Fruit fly (Drosophila melanogaster): ENCODE measurements around the gene CG14968.

Gene CG14968

DNA sequence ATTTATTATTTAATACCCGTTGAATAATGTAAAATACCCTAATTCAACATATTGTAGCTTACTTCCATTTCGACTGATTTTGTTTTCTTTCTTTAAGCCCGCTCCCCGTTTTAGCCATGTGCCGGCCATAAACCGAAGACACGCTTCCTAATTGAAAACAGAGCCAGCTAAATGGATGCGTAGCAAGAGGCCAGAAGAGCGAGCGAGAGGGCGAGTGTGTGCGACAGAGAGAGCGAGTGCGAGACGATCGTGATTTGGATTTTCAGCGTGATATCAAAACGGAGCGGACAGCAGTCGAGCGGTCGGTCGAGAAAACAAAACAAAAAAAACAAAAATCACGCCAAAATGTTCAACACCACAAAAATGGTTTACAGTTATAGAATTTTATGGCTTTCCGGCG, 36.6 kb downstream of the CG14968 start:
- TF ChIP-seq h (optimal IDR thresholded peaks at IDR 0.05) (no peak), insv (optimal IDR thresholded peaks at IDR 0.05) (no peak), ttk (optimal IDR thresholded peaks at IDR 0.05) (no peak), Sin3A (optimal IDR thresholded peaks at IDR 0.05) (no peak), psq (optimal IDR thresholded peaks at IDR 0.05) (no peak), Myc (optimal IDR thresholded peaks at IDR 0.05) (no peak)

DNA sequence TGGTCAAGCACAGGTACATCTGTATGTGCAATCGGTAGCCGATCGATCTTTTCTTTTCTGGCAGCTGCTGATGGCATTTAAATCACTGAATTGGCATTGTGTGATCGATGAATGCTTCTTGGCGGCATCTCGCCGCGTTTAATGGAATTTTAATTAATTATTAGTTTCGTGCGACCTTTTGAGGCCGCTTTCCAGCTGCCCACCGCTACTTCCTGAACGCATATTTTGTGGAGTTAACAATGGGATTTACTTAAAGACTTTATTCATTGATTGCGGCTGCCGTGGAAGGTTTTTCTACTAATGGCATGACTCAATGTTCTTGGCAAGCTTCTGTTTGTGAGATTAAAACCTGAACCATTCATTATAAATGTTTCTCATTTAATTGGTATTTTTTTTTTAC, 41.3 kb downstream of the CG14968 start:
- TF ChIP-seq insv (optimal IDR thresholded peaks at IDR 0.05): no peak
- no peak for TF ChIP-seq h (optimal IDR thresholded peaks at IDR 0.05)
- no peak for TF ChIP-seq psq (optimal IDR thresholded peaks at IDR 0.05)

DNA sequence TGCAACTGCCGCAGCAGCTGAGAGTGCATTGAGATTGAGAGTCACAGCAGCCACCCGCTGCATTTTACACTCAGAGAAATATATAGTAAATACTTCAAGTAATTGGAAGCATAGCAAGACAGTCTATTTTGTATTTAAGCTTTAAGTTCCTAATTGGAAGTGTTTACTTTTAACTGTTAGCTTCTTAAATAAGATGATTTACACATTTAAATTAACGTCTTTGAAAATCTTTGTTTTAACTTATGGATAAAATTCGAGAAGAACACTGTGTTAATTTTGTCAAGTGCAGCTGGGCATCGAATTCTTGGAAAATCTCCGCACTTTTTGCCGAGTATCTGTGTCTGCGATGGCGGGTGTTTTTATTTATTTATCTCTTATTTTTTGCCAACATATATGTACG, 43.2 kb downstream of the CG14968 start:
- no peak for TF ChIP-seq Myc (optimal IDR thresholded peaks at IDR 0.05)
- no peak for TF ChIP-seq insv (optimal IDR thresholded peaks at IDR 0.05)
- no peak for TF ChIP-seq ttk (optimal IDR thresholded peaks at IDR 0.05)
- no peak for TF ChIP-seq Sin3A (optimal IDR thresholded peaks at IDR 0.05)
- no peak for TF ChIP-seq h (optimal IDR thresholded peaks at IDR 0.05)
- no peak for TF ChIP-seq psq (optimal IDR thresholded peaks at IDR 0.05)

DNA sequence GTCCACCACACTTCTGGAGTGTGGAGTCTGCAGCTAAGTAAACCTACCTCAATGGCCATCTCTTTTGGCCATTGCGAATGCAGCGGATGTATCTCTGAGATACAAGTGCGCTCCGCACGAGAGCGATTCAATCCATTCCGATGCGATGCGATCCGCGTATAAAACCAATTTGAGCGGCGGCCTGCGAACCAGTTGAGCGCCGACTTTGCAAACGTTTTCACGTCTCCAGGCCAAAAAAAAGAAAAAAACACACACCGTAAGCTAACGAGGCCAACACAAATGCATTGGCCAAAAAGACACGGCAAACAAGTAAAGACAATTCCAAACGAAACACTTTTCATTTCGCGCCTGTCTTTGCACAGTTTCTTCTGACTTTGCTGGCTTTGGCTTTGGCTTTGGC, 45.2 kb downstream of the CG14968 start, which contains the start of gene ckd:
ckd (plus strand) TSS at position 189 of the 400 bp plus-strand sequence.
- TF ChIP-seq Myc (optimal IDR thresholded peaks at IDR 0.05): no peak

DNA sequence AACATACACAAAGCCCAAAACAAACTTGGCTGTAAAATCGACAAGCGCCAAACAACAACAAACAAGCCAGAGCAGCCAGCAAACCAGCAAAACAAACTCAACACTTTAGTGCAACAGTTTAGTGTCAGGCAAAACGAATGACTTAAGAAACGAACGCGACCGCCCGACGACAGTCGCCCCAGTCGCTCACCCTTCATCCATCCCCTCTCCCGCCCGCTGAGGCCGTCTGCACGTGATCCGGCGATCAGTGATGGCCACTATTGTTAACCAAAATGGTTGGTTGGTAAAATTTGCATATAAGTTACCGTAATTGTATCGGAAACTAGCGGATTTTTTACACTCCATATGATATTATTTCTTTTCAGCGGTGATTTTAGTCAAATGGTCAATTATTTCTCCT, 49.3 kb downstream of the CG14968 start:
- TF ChIP-seq psq (optimal IDR thresholded peaks at IDR 0.05) (no peak), Sin3A (optimal IDR thresholded peaks at IDR 0.05) (no peak), insv (optimal IDR thresholded peaks at IDR 0.05) (no peak), h (optimal IDR thresholded peaks at IDR 0.05) (no peak), ttk (optimal IDR thresholded peaks at IDR 0.05) (no peak), Myc (optimal IDR thresholded peaks at IDR 0.05) (no peak)

DNA sequence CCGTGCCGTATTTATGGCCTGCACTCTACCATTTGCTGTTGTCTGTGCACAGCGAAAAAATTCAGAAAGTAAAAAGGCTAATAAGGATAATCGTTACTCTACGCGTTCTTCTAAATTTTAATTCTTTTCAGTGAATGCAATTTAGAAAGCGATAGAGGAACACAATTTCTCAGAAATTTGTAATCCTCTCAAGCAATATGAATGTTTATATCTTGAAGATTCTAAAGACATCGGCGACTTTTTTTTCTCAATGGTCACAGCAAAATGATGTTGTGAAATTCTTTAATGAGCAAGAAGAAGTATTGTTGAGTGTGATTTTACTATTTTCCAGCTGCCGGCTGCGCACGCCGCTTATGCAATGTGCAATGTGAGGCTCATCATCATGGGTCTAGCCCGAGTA, 50.0 kb downstream of the CG14968 start:
- no peak for TF ChIP-seq Myc (optimal IDR thresholded peaks at IDR 0.05)
- no peak for TF ChIP-seq Sin3A (optimal IDR thresholded peaks at IDR 0.05)
- no peak for TF ChIP-seq ttk (optimal IDR thresholded peaks at IDR 0.05)
- TF ChIP-seq insv (optimal IDR thresholded peaks at IDR 0.05): no peak
- TF ChIP-seq h (optimal IDR thresholded peaks at IDR 0.05): no peak
- no peak for TF ChIP-seq psq (optimal IDR thresholded peaks at IDR 0.05)

DNA sequence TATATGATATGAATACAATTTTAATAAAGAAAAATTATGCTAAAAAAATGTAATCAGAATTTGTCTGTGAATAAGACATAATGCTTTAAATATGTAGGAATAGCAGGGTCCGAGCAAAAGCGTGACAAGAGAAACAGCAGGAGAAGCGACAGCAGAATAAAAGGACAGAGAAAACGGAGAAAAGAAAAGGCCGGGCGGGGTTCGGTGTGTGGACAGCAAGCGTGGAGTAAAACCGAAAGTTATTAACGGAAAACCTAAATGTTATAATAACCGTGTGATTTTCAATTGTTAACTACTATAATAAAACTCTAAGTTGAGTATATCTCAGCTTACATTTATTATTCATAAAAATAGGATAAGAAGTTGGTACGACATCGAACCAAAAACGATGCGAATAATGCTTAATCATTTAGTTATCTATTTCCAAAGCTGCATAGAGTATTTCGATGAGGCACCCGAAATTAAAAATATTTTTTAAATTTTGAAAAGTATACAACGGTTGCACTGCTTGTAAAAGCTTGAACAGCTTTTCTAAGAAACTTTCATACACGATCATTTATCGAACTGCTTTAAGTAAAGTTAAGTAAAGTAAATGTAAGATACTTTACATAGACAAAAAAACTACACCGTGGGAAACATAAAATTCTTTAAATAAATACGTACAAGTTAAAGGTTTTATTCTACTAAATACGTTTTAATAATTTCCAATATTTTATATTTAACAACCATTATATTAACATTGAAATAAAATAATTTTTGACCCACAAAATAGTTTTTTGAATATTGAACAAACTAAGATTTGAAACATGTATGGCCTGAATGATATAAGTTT, 51.0 kb downstream of the CG14968 start:
- TF ChIP-seq ttk (optimal IDR thresholded peaks at IDR 0.05): no peak
- TF ChIP-seq Sin3A (optimal IDR thresholded peaks at IDR 0.05): no peak
- TF ChIP-seq h (optimal IDR thresholded peaks at IDR 0.05): no peak
- TF ChIP-seq insv (optimal IDR thresholded peaks at IDR 0.05): no peak
- TF ChIP-seq psq (optimal IDR thresholded peaks at IDR 0.05): no peak
- no peak for TF ChIP-seq Myc (optimal IDR thresholded peaks at IDR 0.05)

DNA sequence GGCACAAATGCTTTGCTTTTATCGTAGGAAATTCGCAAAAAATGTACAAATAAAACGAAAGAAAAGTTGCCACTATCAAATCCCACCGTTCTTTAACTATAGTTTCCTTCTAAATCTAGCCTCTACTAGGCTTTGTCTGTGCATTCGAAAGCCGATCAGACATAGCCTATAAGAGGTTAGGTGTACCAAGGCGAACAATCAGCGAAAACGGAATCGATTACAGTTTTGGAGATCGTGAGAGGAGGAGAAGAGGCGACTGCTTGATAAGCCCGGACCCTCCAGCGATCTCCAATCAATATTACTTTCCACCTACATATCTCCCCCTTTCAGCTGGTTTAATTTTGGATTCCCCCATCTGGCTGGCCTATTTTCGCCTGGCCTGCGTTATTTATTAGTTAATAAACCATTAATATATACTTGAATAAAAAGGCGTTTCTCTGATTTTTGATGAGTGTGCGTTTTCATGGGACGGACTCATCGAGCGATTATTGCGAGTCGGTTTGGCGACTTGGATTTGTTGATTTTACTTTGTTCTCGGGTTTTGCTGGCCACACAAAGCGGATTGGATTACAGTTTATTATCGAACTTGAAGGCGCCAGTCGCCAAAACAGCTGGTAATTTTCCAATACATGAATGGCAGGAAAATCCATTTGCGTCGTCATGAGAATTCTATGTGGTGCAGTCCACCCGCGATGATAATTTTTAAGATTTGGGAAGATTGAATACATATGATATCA, 51.8 kb downstream of the CG14968 start:
- TF ChIP-seq Sin3A (optimal IDR thresholded peaks at IDR 0.05) (no peak), Myc (optimal IDR thresholded peaks at IDR 0.05) (no peak), psq (optimal IDR thresholded peaks at IDR 0.05) (no peak), insv (optimal IDR thresholded peaks at IDR 0.05) (no peak), h (optimal IDR thresholded peaks at IDR 0.05) (no peak)

DNA sequence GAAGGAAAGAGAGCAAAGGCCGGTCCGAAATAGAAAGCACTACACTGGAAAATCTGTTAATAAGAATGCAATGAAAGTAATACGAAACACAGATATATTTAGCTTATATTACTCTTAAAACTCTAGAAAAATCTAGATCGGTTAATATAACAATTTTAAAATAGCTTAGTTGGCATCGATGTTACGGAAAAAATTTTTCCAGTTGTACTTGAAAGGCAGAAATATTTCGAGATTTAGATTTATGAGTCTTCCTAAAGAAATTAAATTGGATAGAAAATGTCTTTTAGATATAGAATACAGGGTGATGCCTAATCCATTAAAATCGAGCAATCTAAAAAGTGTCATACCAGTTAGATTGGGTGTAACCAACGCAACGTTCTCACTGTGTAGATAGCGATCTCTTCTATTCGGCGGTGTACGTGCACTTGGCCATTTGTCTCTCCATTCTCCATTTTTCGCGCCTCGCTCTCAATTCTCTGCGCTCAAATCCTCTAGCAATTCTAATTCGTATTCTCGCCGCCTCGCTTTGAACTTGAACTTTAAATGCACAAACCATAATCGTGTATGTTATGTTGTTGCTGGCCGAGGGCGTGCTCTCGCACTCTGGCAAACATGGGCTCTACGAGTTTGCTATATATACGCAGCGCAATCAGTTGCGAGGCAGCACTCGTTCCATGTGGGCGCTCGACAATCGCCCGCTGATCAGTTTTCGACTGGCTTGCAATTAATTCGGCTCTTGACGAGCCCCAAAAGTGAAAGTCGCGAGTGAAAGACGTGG, 52.7 kb downstream of the CG14968 start:
- TF ChIP-seq ttk (optimal IDR thresholded peaks at IDR 0.05) (no peak), Sin3A (optimal IDR thresholded peaks at IDR 0.05) (no peak), Myc (optimal IDR thresholded peaks at IDR 0.05) (no peak), psq (optimal IDR thresholded peaks at IDR 0.05) (no peak), h (optimal IDR thresholded peaks at IDR 0.05) (no peak), insv (optimal IDR thresholded peaks at IDR 0.05) (no peak)

DNA sequence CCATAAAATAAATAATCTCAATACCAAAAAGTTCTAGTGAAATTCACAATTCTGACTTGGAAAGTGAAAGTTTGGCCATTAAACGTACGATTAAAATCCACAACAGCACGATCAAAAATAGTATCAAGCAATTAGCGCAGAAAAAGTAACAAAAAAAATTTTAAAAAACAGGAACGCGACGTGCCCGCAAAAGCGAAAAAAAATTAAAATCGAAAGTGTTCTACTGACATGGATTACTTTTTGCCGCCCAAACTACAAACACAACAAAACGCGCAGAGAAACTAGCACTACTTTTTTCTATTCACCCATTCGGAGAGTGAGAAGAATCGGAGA, 53.3 kb downstream of the CG14968 start:
- TF ChIP-seq ttk (optimal IDR thresholded peaks at IDR 0.05) (no peak), h (optimal IDR thresholded peaks at IDR 0.05) (no peak), Sin3A (optimal IDR thresholded peaks at IDR 0.05) (no peak), insv (optimal IDR thresholded peaks at IDR 0.05) (no peak), Myc (optimal IDR thresholded peaks at IDR 0.05) (no peak), psq (optimal IDR thresholded peaks at IDR 0.05) (no peak)

All from Kc167 (cell line).